Worm (Caenorhabditis elegans): Measurements from ENCODE around the gene F28H7.2.

DNA sequence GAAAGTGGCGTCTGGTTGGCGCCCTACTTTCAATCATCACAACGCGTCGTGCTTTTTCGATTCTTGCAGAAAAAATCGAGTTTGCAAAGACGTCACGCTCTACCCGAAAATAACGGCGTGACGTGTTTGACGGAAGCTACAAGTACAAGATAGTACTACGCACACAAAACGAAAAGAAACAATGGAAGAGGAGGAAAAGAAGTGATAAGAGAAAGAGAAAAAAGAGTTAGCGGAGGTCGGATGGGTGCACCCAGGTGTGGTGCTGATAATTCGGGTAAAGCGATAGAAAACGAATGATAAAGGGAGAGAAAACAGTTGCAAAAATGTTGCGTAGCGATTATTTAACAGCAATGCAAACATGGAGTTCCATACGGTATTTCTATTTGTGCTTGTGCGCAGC lies 21.0 kb upstream of the F28H7.2 start:
- TF ChIP-seq pha-4 (tag; optimal IDR thresholded peaks at IDR 0.05), result no peak
- no peak for TF ChIP-seq unc-39 (tag; optimal IDR thresholded peaks at IDR 0.05)
- TF ChIP-seq nhr-28 (tag; optimal IDR thresholded peaks at IDR 0.05), result no peak
- TF ChIP-seq mab-5 (tag; optimal IDR thresholded peaks at IDR 0.05), result no peak
- TF ChIP-seq blmp-1 (tag; optimal IDR thresholded peaks at IDR 0.05), result no peak
- TF ChIP-seq nhr-76 (tag; optimal IDR thresholded peaks at IDR 0.05), result no peak
- no peak for TF ChIP-seq elt-3 (tag; optimal IDR thresholded peaks at IDR 0.05)

All from whole organism, mixed stage, embryonic.